Worm (Caenorhabditis elegans) whole organism, mixed stage, embryonic: Measurements from ENCODE around the gene str-264.

Experiments
- lin-13 ChIP-seq: fragments of 150-350 bp; optimal IDR thresholded peaks from 2 replicates; lab custom pipeline; 2014; ENCODE audit warnings: missing biosample characterization, missing genetic modification characterization
- nhr-237 ChIP-seq: fragments of 150-350 bp; optimal IDR thresholded peaks from 2 replicates; lab custom pipeline; 2014; ENCODE audit warnings: missing biosample characterization, missing genetic modification characterization
- unc-62 ChIP-seq: fragments of 150-350 bp; optimal IDR thresholded peaks from 2 replicates; lab custom pipeline; 2014; ENCODE audit warnings: missing biosample characterization, missing genetic modification reagents, missing genetic modification characterization
- zip-8 ChIP-seq: fragments of 150-350 bp; optimal IDR thresholded peaks from 2 replicates; lab custom pipeline; 2014; ENCODE audit warnings: missing biosample characterization, missing genetic modification characterization

DNA sequence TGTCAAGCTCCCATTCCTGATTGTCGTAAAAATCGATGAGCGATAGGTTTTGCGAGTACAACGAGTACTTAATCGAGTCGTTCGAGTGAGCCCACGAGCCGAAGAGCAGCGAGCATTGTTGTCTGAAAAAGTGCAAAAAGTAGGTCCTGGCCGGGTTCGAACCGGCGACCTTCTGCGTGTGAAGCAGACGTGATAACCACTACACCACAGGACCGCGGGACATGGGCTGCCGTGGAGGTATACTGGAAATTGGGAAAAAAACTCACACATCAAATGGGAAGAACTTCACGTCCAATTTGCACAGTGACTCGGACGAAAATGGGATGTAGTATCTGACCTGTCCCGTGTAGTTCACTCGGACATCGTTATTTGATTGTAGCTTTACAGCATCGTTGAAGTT, 22.9 kb upstream of the str-264 start:
- TF ChIP-seq unc-62, result no peak
- no peak for TF ChIP-seq nhr-237
- no peak for TF ChIP-seq lin-13 (tag; lab: Kevin White, UChicago)
- TF ChIP-seq zip-8, result no peak
